Fruit fly (Drosophila melanogaster): ENCODE results near the gene br.

The br gene

dm6 chrX:1623655-1624054 lies 48.7 kb downstream of the br start:
- TF ChIP-seq jim (GFP tag; optimal IDR thresholded peaks at IDR 0.05) (no peak), Abd-B (GFP tag; optimal IDR thresholded peaks at IDR 0.05) (no peak), Mio (GFP tag; optimal IDR thresholded peaks at IDR 0.05) (no peak)

- TF ChIP-seq Jra (GFP tag; optimal IDR thresholded peaks at IDR 0.05) (no peak), Myc (optimal IDR thresholded peaks at IDR 0.05) (no peak), foxo (GFP tag; optimal IDR thresholded peaks at IDR 0.05) (no peak), fru (GFP tag; optimal IDR thresholded peaks at IDR 0.05) (no peak), Hr83 (GFP tag; optimal IDR thresholded peaks at IDR 0.05; ENCODE audit: poor library complexity, severe bottlenecking) (no peak), Rel (GFP tag; optimal IDR thresholded peaks at IDR 0.05) (no peak), Rel (tag; optimal IDR thresholded peaks at IDR 0.05) (no peak), tai (GFP tag; optimal IDR thresholded peaks at IDR 0.05) (no peak), CrebA (GFP tag; optimal IDR thresholded peaks at IDR 0.05; ENCODE audit: borderline replicate concordance) (no peak), dsf (GFP tag; optimal IDR thresholded peaks at IDR 0.05; ENCODE audit: borderline replicate concordance) (no peak), Hr78 (GFP tag; optimal IDR thresholded peaks at IDR 0.05) (no peak), h (GFP tag; optimal IDR thresholded peaks at IDR 0.05) (no peak), dmrt93B (GFP tag; optimal IDR thresholded peaks at IDR 0.05) (no peak), sv (GFP tag; optimal IDR thresholded peaks at IDR 0.05) (no peak), HLH106 (tag; optimal IDR thresholded peaks at IDR 0.05) (no peak)
These were observed 50.2 kb downstream of the br start for dm6 chrX:1625142-1625541.

- TF ChIP-seq psq (GFP tag; optimal IDR thresholded peaks at IDR 0.05) (no peak), GATAd (GFP tag; optimal IDR thresholded peaks at IDR 0.05) (no peak), Dif (GFP tag; optimal IDR thresholded peaks at IDR 0.05; ENCODE audit: partially characterized antibody) (no peak), Mio (GFP tag; optimal IDR thresholded peaks at IDR 0.05) (no peak), Rel (GFP tag; optimal IDR thresholded peaks at IDR 0.05) (no peak), Rel (tag; optimal IDR thresholded peaks at IDR 0.05) (no peak), tai (GFP tag; optimal IDR thresholded peaks at IDR 0.05) (no peak), jim (GFP tag; optimal IDR thresholded peaks at IDR 0.05) (no peak), Abd-B (GFP tag; optimal IDR thresholded peaks at IDR 0.05) (no peak), Sp1 (GFP tag; optimal IDR thresholded peaks at IDR 0.05) (no peak), CG32264 (GFP tag; optimal IDR thresholded peaks at IDR 0.05) (no peak), woc (GFP tag; optimal IDR thresholded peaks at IDR 0.05) (no peak), rgr (GFP tag; optimal IDR thresholded peaks at IDR 0.05) (no peak), HLH106 (tag; optimal IDR thresholded peaks at IDR 0.05) (no peak), Hr78 (GFP tag; optimal IDR thresholded peaks at IDR 0.05) (no peak)
These were observed 52.7 kb downstream of the br start for dm6 chrX:1627588-1627987.

dm6 chrX:1643640-1644039 lies 68.7 kb downstream of the br start:
- TF ChIP-seq brk (GFP tag; optimal IDR thresholded peaks at IDR 0.05), result no peak
- TF ChIP-seq Dfd (GFP tag; optimal IDR thresholded peaks at IDR 0.05), result peak; percentile 44

dm6 chrX:1647876-1648275 lies 72.9 kb downstream of the br start:
- peak; percentile 97 for TF ChIP-seq Dfd (GFP tag; optimal IDR thresholded peaks at IDR 0.05)
- TF ChIP-seq CG9705 (GFP tag; optimal IDR thresholded peaks at IDR 0.05), result no peak

- TF ChIP-seq lola (GFP tag; optimal IDR thresholded peaks at IDR 0.05) (no peak), Abd-B (GFP tag; optimal IDR thresholded peaks at IDR 0.05) (no peak), CG9705 (GFP tag; optimal IDR thresholded peaks at IDR 0.05) (no peak), Dfd (GFP tag; optimal IDR thresholded peaks at IDR 0.05) (peak; percentile 29)
These were observed 85.3 kb downstream of the br start for dm6 chrX:1660269-1660668.

- TF ChIP-seq brk (GFP tag; optimal IDR thresholded peaks at IDR 0.05) (no peak), sv (GFP tag; optimal IDR thresholded peaks at IDR 0.05) (no peak), Rel (GFP tag; optimal IDR thresholded peaks at IDR 0.05) (no peak), Rel (tag; optimal IDR thresholded peaks at IDR 0.05) (peak; percentile 72), Hnf4 (GFP tag; optimal IDR thresholded peaks at IDR 0.05) (no peak), CrebA (GFP tag; optimal IDR thresholded peaks at IDR 0.05; ENCODE audit: borderline replicate concordance) (no peak), h (GFP tag; optimal IDR thresholded peaks at IDR 0.05) (peak; percentile 22), CG9705 (GFP tag; optimal IDR thresholded peaks at IDR 0.05) (no peak), ey (GFP tag; optimal IDR thresholded peaks at IDR 0.05) (no peak), br (GFP tag; optimal IDR thresholded peaks at IDR 0.05) (peak; percentile 8), fru (GFP tag; optimal IDR thresholded peaks at IDR 0.05) (no peak), Sp1 (GFP tag; optimal IDR thresholded peaks at IDR 0.05) (peak; percentile 1), rgr (GFP tag; optimal IDR thresholded peaks at IDR 0.05) (peak; percentile 44)
These were observed 89.9 kb downstream of the br start, which contains the start of gene dor for dm6 chrX:1664836-1665235. Gene dor, plus strand, starts transcription at chrX:1665052.
